Worm (Caenorhabditis elegans) whole organism, L4/young adult: ENCODE measurements around the gene ttll-5.

Experiments used
- W03F9.2 ChIP-seq: fragments of 150-350 bp; optimal IDR thresholded peaks from 2 replicates; lab custom pipeline; 2014; ENCODE audit warnings: missing biosample characterization, missing genetic modification characterization
- dao-5 ChIP-seq: sonication (generic microtip); optimal IDR thresholded peaks from 2 replicates; lab custom pipeline; 2016; ENCODE audit warnings: missing genotype, missing genetic modification characterization, moderate library complexity, missing compliant biosample characterization
- him-1 ChIP-seq: sonication (generic microtip); optimal IDR thresholded peaks from 2 replicates; lab custom pipeline; 2016; ENCODE audit warnings: missing genotype, missing genetic modification reagents, missing genetic modification characterization, missing compliant biosample characterization

- TF ChIP-seq W03F9.2 (tag; lab: Kevin White, UChicago) (no peak), him-1 (tag; lab: Kevin White, UChicago) (no peak), dao-5 (tag; lab: Kevin White, UChicago) (no peak)
These were observed 2.5 kb upstream of the ttll-5 start for ce11 chrV:11506347-11506746.
